Fruit fly (Drosophila melanogaster): ENCODE results near the gene cwo.

cwo gene

DNA sequence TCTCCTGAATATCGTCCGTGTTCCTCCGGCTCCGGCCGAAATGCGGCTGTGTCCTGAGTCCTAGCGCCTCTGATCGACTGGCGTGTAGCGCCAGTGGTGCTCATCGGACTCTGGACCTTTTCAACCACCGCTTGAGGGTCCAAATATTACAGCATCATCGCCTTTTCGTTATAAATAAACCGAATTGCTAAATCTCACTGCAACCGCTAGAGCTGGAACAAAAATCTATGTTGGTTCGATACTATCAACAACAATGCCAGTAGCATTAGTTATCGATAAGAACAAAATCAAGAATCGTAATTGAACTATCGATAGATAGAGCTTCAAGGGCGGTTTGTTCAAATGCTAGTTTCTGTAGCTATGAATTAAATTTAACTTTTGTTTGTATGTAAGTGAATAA is 19.0 kb downstream of the cwo start, which contains the start of gene CG6325:
CG6325 (minus strand) TSS at position 220 of the 400 bp plus-strand sequence.
- TF ChIP-seq CrebA (GFP tag; optimal IDR thresholded peaks at IDR 0.05; ENCODE audit: borderline replicate concordance) (no peak), Hr83 (GFP tag; optimal IDR thresholded peaks at IDR 0.05; ENCODE audit: poor library complexity, severe bottlenecking) (peak; percentile 19)

- TF ChIP-seq GATAd (GFP tag; optimal IDR thresholded peaks at IDR 0.05): no peak
- no peak for TF ChIP-seq fru (GFP tag; optimal IDR thresholded peaks at IDR 0.05)
- TF ChIP-seq sage (GFP tag; optimal IDR thresholded peaks at IDR 0.05): no peak
- no peak for TF ChIP-seq dmrt93B (GFP tag; optimal IDR thresholded peaks at IDR 0.05)
Measured at dm6 chr3R:10407658-10408057, 19.6 kb downstream of the cwo start.

- TF ChIP-seq h (GFP tag; optimal IDR thresholded peaks at IDR 0.05) (peak; percentile 94), rgr (GFP tag; optimal IDR thresholded peaks at IDR 0.05) (peak; percentile 75), Vsx2 (GFP tag; optimal IDR thresholded peaks at IDR 0.05; ENCODE audit: partially characterized antibody) (no peak), CG9705 (GFP tag; optimal IDR thresholded peaks at IDR 0.05) (peak; percentile 53), Abd-B (GFP tag; optimal IDR thresholded peaks at IDR 0.05) (no peak), foxo (GFP tag; optimal IDR thresholded peaks at IDR 0.05) (peak in 1 of 2 experiments; percentile 91), ey (GFP tag; optimal IDR thresholded peaks at IDR 0.05) (peak; percentile 53), Dif (GFP tag; optimal IDR thresholded peaks at IDR 0.05; ENCODE audit: partially characterized antibody) (no peak), GATAd (GFP tag; optimal IDR thresholded peaks at IDR 0.05) (no peak), dmrt93B (GFP tag; optimal IDR thresholded peaks at IDR 0.05) (no peak), br (GFP tag; optimal IDR thresholded peaks at IDR 0.05) (peak; percentile 68), dl (GFP tag; optimal IDR thresholded peaks at IDR 0.05; ENCODE audit: insufficient read depth in 1 of 2, partially characterized antibody in 2 of 2) (no peak), Hr83 (GFP tag; optimal IDR thresholded peaks at IDR 0.05; ENCODE audit: poor library complexity, severe bottlenecking) (no peak), OdsH (GFP tag; optimal IDR thresholded peaks at IDR 0.05) (peak; percentile 59), Jra (GFP tag; optimal IDR thresholded peaks at IDR 0.05) (peak; percentile 3), Hr78 (GFP tag; optimal IDR thresholded peaks at IDR 0.05) (no peak), sv (GFP tag; optimal IDR thresholded peaks at IDR 0.05) (no peak), Sp1 (GFP tag; optimal IDR thresholded peaks at IDR 0.05) (peak; percentile 83), dsf (GFP tag; optimal IDR thresholded peaks at IDR 0.05; ENCODE audit: borderline replicate concordance) (no peak), fru (GFP tag; optimal IDR thresholded peaks at IDR 0.05) (no peak), Hnf4 (GFP tag; optimal IDR thresholded peaks at IDR 0.05) (peak; percentile 60), HLH106 (tag; optimal IDR thresholded peaks at IDR 0.05) (peak; percentile 87), N (GFP tag; optimal IDR thresholded peaks at IDR 0.05) (no peak), psq (GFP tag; optimal IDR thresholded peaks at IDR 0.05) (peak; percentile 33), Rel (GFP tag; optimal IDR thresholded peaks at IDR 0.05) (no peak), Rel (tag; optimal IDR thresholded peaks at IDR 0.05) (peak; percentile 75)
Measured at dm6 chr3R:10411752-10412549, 23.9 kb downstream of the cwo start.

dm6 chr3R:10412550-10413459 is 24.7 kb downstream of the cwo start, which contains the start of the genes Irp-1B and Rrp46:
Gene Irp-1B (minus strand): TSS chr3R:10412869.
Gene Rrp46 (plus strand): TSS chr3R:10413301.
- TF ChIP-seq Vsx2 (GFP tag; optimal IDR thresholded peaks at IDR 0.05; ENCODE audit: partially characterized antibody) (no peak), ey (GFP tag; optimal IDR thresholded peaks at IDR 0.05) (no peak), Hnf4 (GFP tag; optimal IDR thresholded peaks at IDR 0.05) (peak; percentile 18), tai (GFP tag; optimal IDR thresholded peaks at IDR 0.05) (no peak), Sp1 (GFP tag; optimal IDR thresholded peaks at IDR 0.05) (peak; percentile 6), br (GFP tag; optimal IDR thresholded peaks at IDR 0.05) (no peak), Jra (GFP tag; optimal IDR thresholded peaks at IDR 0.05) (no peak), brk (GFP tag; optimal IDR thresholded peaks at IDR 0.05) (no peak), Dfd (GFP tag; optimal IDR thresholded peaks at IDR 0.05) (no peak), psq (GFP tag; optimal IDR thresholded peaks at IDR 0.05) (peak; percentile 20), Dif (GFP tag; optimal IDR thresholded peaks at IDR 0.05; ENCODE audit: partially characterized antibody) (no peak), OdsH (GFP tag; optimal IDR thresholded peaks at IDR 0.05) (peak; percentile 1), Myc (optimal IDR thresholded peaks at IDR 0.05) (peak; percentile 9), Mio (GFP tag; optimal IDR thresholded peaks at IDR 0.05) (no peak), GATAd (GFP tag; optimal IDR thresholded peaks at IDR 0.05) (no peak), N (GFP tag; optimal IDR thresholded peaks at IDR 0.05) (no peak), h (GFP tag; optimal IDR thresholded peaks at IDR 0.05) (peak; percentile 23), CG9705 (GFP tag; optimal IDR thresholded peaks at IDR 0.05) (no peak), dsf (GFP tag; optimal IDR thresholded peaks at IDR 0.05; ENCODE audit: borderline replicate concordance) (no peak), dmrt93B (GFP tag; optimal IDR thresholded peaks at IDR 0.05) (no peak), fru (GFP tag; optimal IDR thresholded peaks at IDR 0.05) (peak; percentile 3), CrebA (GFP tag; optimal IDR thresholded peaks at IDR 0.05; ENCODE audit: borderline replicate concordance) (no peak), rgr (GFP tag; optimal IDR thresholded peaks at IDR 0.05) (peak; percentile 0)

Data from whole organism, wandering third instar larva.